Fruit fly (Drosophila melanogaster) whole organism, embryonic: ENCODE results near the gene Jon65Aiii.
A peak's percentile ranks its signal among the peaks of the same experiment; 100 is the strongest.

Source experiments
- Atf3 ChIP-seq: fragments of 200-800 bp; sonication (Bioruptor generic); optimal IDR thresholded peaks from 3 replicates; lab custom pipeline; 2016; ENCODE audit warnings: missing biosample characterization, missing genetic modification characterization
- B-H1 ChIP-seq: fragments of 200-800 bp; sonication (Bioruptor generic); IDR thresholded peaks from 3 replicates; pipeline ENCODE4 v1.3.6; 2022; ENCODE audit warnings: missing biosample characterization, missing genetic modification characterization
- Bgb ChIP-seq: fragments of 200-800 bp; sonication (Bioruptor generic); IDR thresholded peaks from 2 replicates; pipeline ENCODE4 v1.3.6; 2022; ENCODE audit warnings: missing biosample characterization, missing genetic modification characterization; ENCODE audit not compliant: partially characterized antibody
- Bteb2 ChIP-seq: fragments of 200-800 bp; sonication (Bioruptor generic); optimal IDR thresholded peaks from 2 replicates; lab custom pipeline; 2016; ENCODE audit warnings: missing biosample characterization, missing genetic modification characterization
- CG10147 ChIP-seq: fragments of 200-800 bp; sonication (Bioruptor generic); optimal IDR thresholded peaks from 2 replicates; lab custom pipeline; 2019; ENCODE audit warnings: missing biosample characterization, mild to moderate bottlenecking, missing genetic modification characterization, moderate library complexity
- CG10366 ChIP-seq: fragments of 200-800 bp; sonication (Bioruptor generic); IDR thresholded peaks from 2 replicates; pipeline ENCODE4 v1.3.6; 2022; ENCODE audit warnings: missing biosample characterization, missing genetic modification characterization
- CG11247 ChIP-seq: fragments of 200-800 bp; sonication (Bioruptor generic); IDR thresholded peaks from 2 replicates; pipeline ENCODE4 v1.3.6; 2022; ENCODE audit warnings: missing biosample characterization, missing genetic modification characterization
- CG11696 ChIP-seq: fragments of 200-800 bp; sonication (Bioruptor generic); IDR thresholded peaks from 2 replicates; pipeline ENCODE4 v1.3.6; 2022; ENCODE audit warnings: missing biosample characterization, missing genetic modification characterization
- CG1233 ChIP-seq: fragments of 200-800 bp; sonication (Bioruptor generic); optimal IDR thresholded peaks from 4 replicates; lab custom pipeline; 2018; ENCODE audit warnings: missing biosample characterization, mild to moderate bottlenecking, missing genetic modification characterization
- CG12659 ChIP-seq: fragments of 200-800 bp; sonication (Bioruptor generic); optimal IDR thresholded peaks from 3 replicates; lab custom pipeline; 2017; ENCODE audit warnings: mild to moderate bottlenecking, missing biosample characterization, missing genetic modification reagents, missing genetic modification characterization
- CG13296 ChIP-seq: fragments of 200-800 bp; sonication (Bioruptor generic); optimal IDR thresholded peaks from 3 replicates; lab custom pipeline; 2018; ENCODE audit warnings: missing biosample characterization, mild to moderate bottlenecking, missing genetic modification characterization
- CG1603 ChIP-seq: fragments of 200-800 bp; sonication (Bioruptor generic); optimal IDR thresholded peaks from 2 replicates; lab custom pipeline; 2019; ENCODE audit warnings: missing biosample characterization, mild to moderate bottlenecking, missing genetic modification characterization, moderate library complexity
- CG2202 ChIP-seq: fragments of 200-800 bp; sonication (Bioruptor generic); optimal IDR thresholded peaks from 2 replicates; lab custom pipeline; 2018; ENCODE audit warnings: missing biosample characterization, mild to moderate bottlenecking, missing genetic modification characterization
- CG31365 ChIP-seq: fragments of 200-800 bp; sonication (Bioruptor generic); optimal IDR thresholded peaks from 2 replicates; lab custom pipeline; 2018; ENCODE audit warnings: missing biosample characterization, mild to moderate bottlenecking, missing genetic modification characterization
- CG4282 ChIP-seq: fragments of 200-800 bp; sonication (Bioruptor generic); optimal IDR thresholded peaks from 2 replicates; lab custom pipeline; 2016; ENCODE audit warnings: missing biosample characterization, missing genetic modification characterization
- CG7928 ChIP-seq: fragments of 200-800 bp; sonication (Bioruptor generic); optimal IDR thresholded peaks from 2 replicates; lab custom pipeline; 2017; ENCODE audit warnings: missing biosample characterization, mild to moderate bottlenecking, missing genetic modification characterization
- CG7963 ChIP-seq: fragments of 200-800 bp; sonication (Bioruptor generic); IDR thresholded peaks from 3 replicates; pipeline ENCODE4 v1.3.6; 2022; ENCODE audit warnings: missing biosample characterization, missing genetic modification characterization; ENCODE audit not compliant: partially characterized antibody
- CG8290 ChIP-seq, 3 experiments: fragments of 200-800 bp; sonication (Bioruptor generic); optimal IDR thresholded peaks; 2 replicates each; lab custom pipeline; 2016 to 2019; ENCODE audit warnings: missing biosample characterization in 3 of 3, missing genetic modification characterization in 3 of 3, mild to moderate bottlenecking in 2 of 3, moderate library complexity in 1 of 3
- CG9215 ChIP-seq: fragments of 200-800 bp; sonication (Bioruptor generic); IDR thresholded peaks from 2 replicates; pipeline ENCODE4 v1.3.6; 2022; ENCODE audit warnings: missing biosample characterization, missing genetic modification characterization
- Dfd ChIP-seq, 2 experiments: fragments of >200 bp; optimal IDR thresholded peaks; 2 replicates each; lab custom pipeline; 2017; ENCODE audit warnings: missing biosample characterization in 2 of 2, missing genetic modification characterization in 2 of 2
- Dp ChIP-seq: fragments of 200-800 bp; sonication (Bioruptor generic); optimal IDR thresholded peaks from 2 replicates; lab custom pipeline; 2018; ENCODE audit warnings: missing biosample characterization, mild to moderate bottlenecking, missing genetic modification characterization, moderate library complexity
- E2f2 ChIP-seq: fragments of 200-800 bp; sonication (Bioruptor generic); IDR thresholded peaks from 2 replicates; pipeline ENCODE4 v1.3.6; 2022; ENCODE audit warnings: missing biosample characterization, missing genetic modification characterization
- ERR ChIP-seq: fragments of 200-800 bp; sonication (Bioruptor generic); optimal IDR thresholded peaks from 2 replicates; lab custom pipeline; 2016; ENCODE audit warnings: missing biosample characterization, missing genetic modification characterization
- Ets65A ChIP-seq: fragments of 200-800 bp; sonication (Bioruptor generic); peaks from one replicate; lab custom pipeline; 2016; ENCODE audit warnings: missing biosample characterization, missing genetic modification characterization
- Fer1 ChIP-seq: fragments of 200-800 bp; sonication (Bioruptor generic); optimal IDR thresholded peaks from 2 replicates; lab custom pipeline; 2017; ENCODE audit warnings: missing biosample characterization, mild to moderate bottlenecking, missing genetic modification characterization
- HLHmδ ChIP-seq: fragments of 200-800 bp; sonication (Bioruptor generic); optimal IDR thresholded peaks from 2 replicates; lab custom pipeline; 2018; ENCODE audit warnings: missing biosample characterization, mild to moderate bottlenecking, missing genetic modification characterization, moderate library complexity
- Hmr ChIP-seq: fragments of 200-800 bp; sonication (Bioruptor generic); optimal IDR thresholded peaks from 3 replicates; lab custom pipeline; 2017; ENCODE audit warnings: mild to moderate bottlenecking, missing biosample characterization, missing genetic modification reagents, missing genetic modification characterization
- Hr3 ChIP-seq: fragments of 200-800 bp; sonication (Bioruptor generic); optimal IDR thresholded peaks from 3 replicates; lab custom pipeline; 2016; ENCODE audit warnings: missing biosample characterization, missing genetic modification characterization
- Meics ChIP-seq: fragments of 200-800 bp; sonication (Bioruptor generic); optimal IDR thresholded peaks from 2 replicates; lab custom pipeline; 2017; ENCODE audit warnings: missing biosample characterization, mild to moderate bottlenecking, missing genetic modification characterization
- Oli ChIP-seq: fragments of 200-800 bp; sonication (Bioruptor generic); optimal IDR thresholded peaks from 2 replicates; lab custom pipeline; 2018; ENCODE audit warnings: missing biosample characterization, mild to moderate bottlenecking, missing genetic modification characterization, moderate library complexity
- Ravus ChIP-seq: fragments of 200-800 bp; sonication (Bioruptor generic); IDR thresholded peaks from 2 replicates; pipeline ENCODE4 v1.3.6; 2022; ENCODE audit warnings: missing biosample characterization, missing genetic modification characterization
- Rx ChIP-seq: fragments of 200-800 bp; sonication (Bioruptor generic); IDR thresholded peaks from 2 replicates; pipeline ENCODE4 v1.3.6; 2022; ENCODE audit warnings: missing biosample characterization, missing genetic modification characterization
- Usf ChIP-seq: fragments of 200-800 bp; sonication (Bioruptor generic); optimal IDR thresholded peaks from 2 replicates; lab custom pipeline; 2017; ENCODE audit warnings: missing genotype, missing biosample characterization, missing genetic modification characterization
- az2 ChIP-seq: fragments of 200-800 bp; sonication (Bioruptor generic); optimal IDR thresholded peaks from 3 replicates; lab custom pipeline; 2016; ENCODE audit warnings: missing biosample characterization, missing genetic modification characterization
- bab2 ChIP-seq: fragments of 200-800 bp; sonication (Bioruptor generic); optimal IDR thresholded peaks from 2 replicates; lab custom pipeline; 2016; ENCODE audit warnings: missing biosample characterization, missing genetic modification characterization
- caup ChIP-seq: fragments of 200-800 bp; sonication (Bioruptor generic); optimal IDR thresholded peaks from 3 replicates; lab custom pipeline; 2017; ENCODE audit warnings: missing biosample characterization, mild to moderate bottlenecking, missing genetic modification characterization, moderate library complexity; ENCODE audit not compliant: severe bottlenecking
- ci ChIP-seq: fragments of 200-800 bp; sonication (Bioruptor generic); IDR thresholded peaks from 3 replicates; pipeline ENCODE4 v1.3.6; 2022; ENCODE audit warnings: missing biosample characterization, missing genetic modification characterization
- ems ChIP-seq: fragments of 200-800 bp; sonication (Bioruptor generic); optimal IDR thresholded peaks from 3 replicates; lab custom pipeline; 2016; ENCODE audit warnings: missing biosample characterization, missing genetic modification characterization
- exex ChIP-seq: fragments of 200-800 bp; sonication (Bioruptor generic); optimal IDR thresholded peaks from 4 replicates; lab custom pipeline; 2018; ENCODE audit warnings: missing biosample characterization, mild to moderate bottlenecking, missing genetic modification characterization, moderate library complexity
- fd64A ChIP-seq: fragments of 200-800 bp; sonication (Bioruptor generic); optimal IDR thresholded peaks from 3 replicates; lab custom pipeline; 2018; ENCODE audit warnings: missing biosample characterization, mild to moderate bottlenecking, missing genetic modification characterization
- gce ChIP-seq: fragments of 200-800 bp; sonication (Bioruptor generic); IDR thresholded peaks from 3 replicates; pipeline ENCODE4 v1.3.6; 2022; ENCODE audit warnings: missing biosample characterization, missing genetic modification characterization
- h ChIP-seq: fragments of >200 bp; optimal IDR thresholded peaks from 2 replicates; lab custom pipeline; 2017
- kay ChIP-seq: fragments of 200-800 bp; sonication (Bioruptor generic); optimal IDR thresholded peaks from 2 replicates; lab custom pipeline; 2016; ENCODE audit warnings: missing biosample characterization, missing genetic modification characterization
- lbe ChIP-seq: fragments of 200-800 bp; sonication (Bioruptor generic); optimal IDR thresholded peaks from 2 replicates; lab custom pipeline; 2016; ENCODE audit warnings: missing biosample characterization, mild to moderate bottlenecking, missing genetic modification characterization
- mirr ChIP-seq: fragments of 200-800 bp; sonication (Bioruptor generic); optimal IDR thresholded peaks from 3 replicates; lab custom pipeline; 2018; ENCODE audit warnings: missing biosample characterization, mild to moderate bottlenecking, missing genetic modification characterization
- sim ChIP-seq: fragments of 200-800 bp; sonication (Bioruptor generic); IDR thresholded peaks from 2 replicates; pipeline ENCODE4 v1.3.6; 2022; ENCODE audit warnings: missing biosample characterization, missing genetic modification characterization
- slp2 ChIP-seq: fragments of 200-800 bp; sonication (Bioruptor generic); optimal IDR thresholded peaks from 2 replicates; lab custom pipeline; 2016; ENCODE audit warnings: missing biosample characterization, missing genetic modification characterization
- unpg ChIP-seq: fragments of 200-800 bp; sonication (Bioruptor generic); optimal IDR thresholded peaks from 3 replicates; lab custom pipeline; 2018; ENCODE audit warnings: missing biosample characterization, mild to moderate bottlenecking, missing genetic modification characterization, moderate library complexity
- usp ChIP-seq: fragments of >200 bp; optimal IDR thresholded peaks from 2 replicates; lab custom pipeline; 2017; ENCODE audit warnings: missing biosample characterization, missing genetic modification characterization
- z ChIP-seq: fragments of 200-800 bp; sonication (Bioruptor generic); IDR thresholded peaks from 3 replicates; pipeline ENCODE4 v1.3.6; 2022; ENCODE audit warnings: missing biosample characterization, missing genetic modification characterization
- zen2 ChIP-seq: fragments of 200-800 bp; sonication (Bioruptor generic); IDR thresholded peaks from 3 replicates; pipeline ENCODE4 v1.3.6; 2022; ENCODE audit warnings: missing biosample characterization, missing genetic modification characterization; ENCODE audit not compliant: partially characterized antibody

The Jon65Aiii gene

DNA sequence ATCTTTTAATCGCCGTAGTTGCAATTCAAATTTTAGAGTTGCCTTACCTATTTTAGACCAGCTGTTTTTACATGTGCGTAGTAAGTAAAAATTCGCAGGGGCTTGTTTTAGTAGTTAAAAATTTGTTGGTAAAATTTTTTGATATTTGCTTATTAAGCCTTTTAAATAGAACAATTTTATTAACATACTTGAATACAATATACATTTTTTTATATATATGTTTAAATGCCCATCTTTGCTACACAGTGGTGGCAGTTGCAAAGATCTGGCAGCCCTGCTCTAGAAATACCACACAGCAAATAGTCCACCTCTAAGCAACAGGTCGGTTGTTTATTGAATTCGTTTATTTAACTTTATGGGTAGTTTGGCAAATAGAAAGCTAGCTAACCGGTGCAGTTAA is 44.1 kb downstream of the Jon65Aiii start, which contains the start of the genes CG10467 and loj (continued):
- peak; percentile 72 for TF ChIP-seq slp2 (GFP tag; lab: Kevin White, UChicago)
- TF ChIP-seq Usf (GFP tag; lab: Kevin White, UChicago): peak; percentile 93
- TF ChIP-seq E2f2 (GFP tag; lab: Robert Waterston, UW): peak; percentile 84
- TF ChIP-seq zen2 (GFP tag; lab: Robert Waterston, UW): no peak
- peak; percentile 90 for TF ChIP-seq CG2202 (tag; lab: Kevin White, UChicago)
- TF ChIP-seq ci: peak; percentile 94
- TF ChIP-seq CG12659 (GFP tag; lab: Kevin White, UChicago): peak; percentile 96
- TF ChIP-seq CG11247: peak; percentile 97
- TF ChIP-seq Ets65A (GFP tag; lab: Kevin White, UChicago): peak; percentile 100
- TF ChIP-seq unpg (GFP tag; lab: Kevin White, UChicago): peak; percentile 96
- peak; percentile 90 for TF ChIP-seq gce (GFP tag; lab: Robert Waterston, UW)
- TF ChIP-seq Atf3 (GFP tag; lab: Kevin White, UChicago): peak; percentile 72
- TF ChIP-seq Oli (tag; lab: Kevin White, UChicago): peak; percentile 95
- TF ChIP-seq Hmr (GFP tag; lab: Kevin White, UChicago): peak; percentile 92
- peak; percentile 86 for TF ChIP-seq CG13296 (GFP tag; lab: Kevin White, UChicago)
- peak; percentile 75 for TF ChIP-seq CG7928
- peak; percentile 71; the same call in 1 of the 2 replicates for TF ChIP-seq sim (GFP tag; lab: Robert Waterston, UW)
- TF ChIP-seq CG9215: peak; percentile 96
- no peak for TF ChIP-seq usp (GFP tag; lab: Kevin White, UChicago)
- peak; percentile 92 for TF ChIP-seq Meics (GFP tag; lab: Kevin White, UChicago)
- TF ChIP-seq az2 (GFP tag; lab: Kevin White, UChicago): peak; percentile 97
- no peak for TF ChIP-seq CG7963 (GFP tag; lab: Robert Waterston, UW)
- TF ChIP-seq CG10147 (GFP tag; lab: Kevin White, UChicago): peak; percentile 92
- peak; percentile 59 for TF ChIP-seq Bgb
- TF ChIP-seq ERR (GFP tag; lab: Kevin White, UChicago): peak; percentile 16
- peak; percentile 43 for TF ChIP-seq CG4282
- TF ChIP-seq Dp (GFP tag; lab: Kevin White, UChicago): peak; percentile 72
- peak; percentile 90 for TF ChIP-seq Bteb2
- peak; percentile 81 for TF ChIP-seq exex (tag; lab: Kevin White, UChicago)
- no peak for TF ChIP-seq HLHmδ (GFP tag; lab: Kevin White, UChicago)
- TF ChIP-seq z (GFP tag; lab: Robert Waterston, UW): peak; percentile 57; the same call in 1 of the 3 replicates
- TF ChIP-seq Fer1 (GFP tag; lab: Kevin White, UChicago): peak; percentile 90
- peak; percentile 96 for TF ChIP-seq B-H1 (GFP tag; lab: Robert Waterston, UW)
- peak; percentile 36 for TF ChIP-seq fd64A (GFP tag; lab: Kevin White, UChicago)
- TF ChIP-seq CG8290 (GFP tag; optimal IDR thresholded peaks at IDR 0.05; lab: Kevin White, UChicago): peak; percentile 90
- TF ChIP-seq CG8290 (tag; optimal IDR thresholded peaks at IDR 0.05; lab: Kevin White, UChicago): peak in 1 of 2 experiments; percentile 67
- no peak for TF ChIP-seq h
- TF ChIP-seq Hr3 (GFP tag; lab: Kevin White, UChicago): peak; percentile 98
- TF ChIP-seq kay (GFP tag; lab: Kevin White, UChicago): peak; percentile 92
- no peak for TF ChIP-seq CG31365
- peak; percentile 88 for TF ChIP-seq bab2
- TF ChIP-seq caup: peak; percentile 89
- peak; percentile 53 for TF ChIP-seq mirr (GFP tag; lab: Kevin White, UChicago)
- TF ChIP-seq CG1233 (GFP tag; lab: Kevin White, UChicago): peak; percentile 93
- TF ChIP-seq Ravus (GFP tag; lab: Robert Waterston, UW): peak; percentile 88
- peak; percentile 78 for TF ChIP-seq CG11696 (GFP tag; lab: Robert Waterston, UW)
- peak; percentile 97 for TF ChIP-seq CG10366 (GFP tag; lab: Robert Waterston, UW)
- peak; percentile 88 for TF ChIP-seq ems (GFP tag; lab: Kevin White, UChicago)
- peak; percentile 75 for TF ChIP-seq lbe (GFP tag; lab: Kevin White, UChicago)
- peak; percentile 51 for TF ChIP-seq CG1603 (tag; lab: Kevin White, UChicago)
- peak in 1 of 2 experiments; percentile 35 for TF ChIP-seq Dfd (GFP tag; optimal IDR thresholded peaks at IDR 0.05; lab: Kevin White, UChicago)
- peak; percentile 94 for TF ChIP-seq Rx (GFP tag; lab: Robert Waterston, UW)
